Fruit fly (Drosophila melanogaster) Kc167 (cell line): ENCODE measurements around the gene CG9467.

Experiments
- Myc ChIP-seq: fragments of >200 bp; optimal IDR thresholded peaks from 2 replicates; lab custom pipeline; 2017; ENCODE audit warnings: missing external identifiers
- Sin3A ChIP-seq: fragments of >200 bp; optimal IDR thresholded peaks from 2 replicates; lab custom pipeline; 2018; ENCODE audit warnings: missing external identifiers
- h ChIP-seq: fragments of >200 bp; optimal IDR thresholded peaks from 3 replicates; lab custom pipeline; 2018; ENCODE audit warnings: missing external identifiers
- insv ChIP-seq: fragments of >200 bp; optimal IDR thresholded peaks from 3 replicates; lab custom pipeline; 2018; ENCODE audit warnings: missing external identifiers
- psq ChIP-seq: fragments of >200 bp; optimal IDR thresholded peaks from 2 replicates; lab custom pipeline; 2017; ENCODE audit warnings: missing external identifiers
- ttk ChIP-seq: sonication (Bioruptor generic); optimal IDR thresholded peaks from 2 replicates; lab custom pipeline; 2017; ENCODE audit warnings: missing external identifiers

The CG9467 gene

dm6 chr3R:9784341-9785062 lies 16.3 kb downstream of the CG9467 start, which contains the start of the genes MtnA and CG8500:
MtnA (minus strand) TSS chr3R:9784370.
CG8500 (plus strand) TSS chr3R:9784653.
- TF ChIP-seq h (no peak), psq (lab: Kevin White, UChicago) (no peak), ttk (lab: Kevin White, UChicago) (no peak), insv (lab: Kevin White, UChicago) (no peak), Myc (no peak), Sin3A (lab: Kevin White, UChicago) (no peak)

- TF ChIP-seq insv (lab: Kevin White, UChicago) (no peak), h (no peak)
Measured at dm6 chr3R:9783240-9783917, 17.4 kb downstream of the CG9467 start.

- TF ChIP-seq insv (lab: Kevin White, UChicago) = no peak
- no peak for TF ChIP-seq Myc
- no peak for TF ChIP-seq psq (lab: Kevin White, UChicago)
- TF ChIP-seq h = no peak
- no peak for TF ChIP-seq ttk (lab: Kevin White, UChicago)
- no peak for TF ChIP-seq Sin3A (lab: Kevin White, UChicago)
Measured at dm6 chr3R:9779764-9780163, 21.1 kb downstream of the CG9467 start, which contains the start of gene CG12947. CG12947 (plus strand) TSS chr3R:9780064.

- TF ChIP-seq psq (lab: Kevin White, UChicago) = no peak
- TF ChIP-seq ttk (lab: Kevin White, UChicago) = no peak
- no peak for TF ChIP-seq insv (lab: Kevin White, UChicago)
- TF ChIP-seq Myc = no peak
- no peak for TF ChIP-seq Sin3A (lab: Kevin White, UChicago)
- no peak for TF ChIP-seq h
Measured at dm6 chr3R:9777941-9778360, 22.9 kb downstream of the CG9467 start, which contains the start of gene RpS29. RpS29 (plus strand) TSS chr3R:9778042.

- TF ChIP-seq h (no peak), Myc (no peak), ttk (lab: Kevin White, UChicago) (no peak)
Measured at dm6 chr3R:9774821-9775220, 26.0 kb downstream of the CG9467 start, which contains the start of gene topi. topi (plus strand) TSS chr3R:9775121.

dm6 chr3R:9774147-9774546 lies 26.7 kb downstream of the CG9467 start, which contains the start of gene Whamy:
Whamy (minus strand) TSS chr3R:9774419.
- TF ChIP-seq ttk (lab: Kevin White, UChicago) (no peak), psq (lab: Kevin White, UChicago) (no peak), Myc (no peak), Sin3A (lab: Kevin White, UChicago) (no peak), insv (lab: Kevin White, UChicago) (no peak)

- no peak for TF ChIP-seq h
- no peak for TF ChIP-seq Sin3A (lab: Kevin White, UChicago)
- TF ChIP-seq psq (lab: Kevin White, UChicago) = no peak
- no peak for TF ChIP-seq insv (lab: Kevin White, UChicago)
- no peak for TF ChIP-seq Myc
- TF ChIP-seq ttk (lab: Kevin White, UChicago) = no peak
Measured at dm6 chr3R:9771519-9771972, 29.3 kb downstream of the CG9467 start, which contains the start of gene CG9471. CG9471 (minus strand) TSS chr3R:9771542.

dm6 chr3R:9770127-9770526 lies 30.7 kb downstream of the CG9467 start:
- TF ChIP-seq Sin3A (lab: Kevin White, UChicago) = no peak
- no peak for TF ChIP-seq h
- TF ChIP-seq psq (lab: Kevin White, UChicago) = no peak
- no peak for TF ChIP-seq ttk (lab: Kevin White, UChicago)
- TF ChIP-seq insv (lab: Kevin White, UChicago) = no peak
- TF ChIP-seq Myc = no peak

dm6 chr3R:9768884-9769283 lies 31.9 kb downstream of the CG9467 start, which contains the start of gene MED6:
MED6 (minus strand) TSS chr3R:9768984.
- no peak for TF ChIP-seq insv (lab: Kevin White, UChicago)
- TF ChIP-seq Sin3A (lab: Kevin White, UChicago) = no peak
- TF ChIP-seq h = no peak
- no peak for TF ChIP-seq ttk (lab: Kevin White, UChicago)
- TF ChIP-seq Myc = no peak
- TF ChIP-seq psq (lab: Kevin White, UChicago) = no peak

- TF ChIP-seq Sin3A (lab: Kevin White, UChicago) = no peak
- TF ChIP-seq ttk (lab: Kevin White, UChicago) = no peak
- no peak for TF ChIP-seq insv (lab: Kevin White, UChicago)
- TF ChIP-seq psq (lab: Kevin White, UChicago) = no peak
- no peak for TF ChIP-seq Myc
- no peak for TF ChIP-seq h
Measured at dm6 chr3R:9767620-9768592, 32.9 kb downstream of the CG9467 start, which contains the start of gene Naa80. Naa80 (plus strand) TSS chr3R:9767834.
